Fruit fly (Drosophila melanogaster): ENCODE data around the gene CG17982.

- TF ChIP-seq CG6854 (GFP tag; optimal IDR thresholded peaks at IDR 0.05) (no peak), Gug (GFP tag; IDR thresholded peaks at IDR 0.05) (no peak), CG6276 (GFP tag; optimal IDR thresholded peaks at IDR 0.05) (no peak), CG9139 (GFP tag; optimal IDR thresholded peaks at IDR 0.05) (no peak)
Measured at dm6 chrX:8170166-8170565, 26.5 kb upstream of the CG17982 start, which contains the start of gene CG2278.

Data from whole organism, prepupa.